Comparison of ENCODE assay signal across 1 worm cellular context in genomic region chrIV:9322489-9322888, ce11.
TF ChIP-seq lines count a peak whose summit lies in the region.

No protein-coding gene starts in this region.

TF ChIP-seq in whole organism, L4 larva, 104 proteins besides CTCF, POLR2A, EP300 and RAD21 (continued from another document):
- no peak for TF ChIP-seq daf-16 (GFP tag; optimal IDR thresholded peaks at IDR 0.05; lab: Kevin White, UChicago)
- TF ChIP-seq daf-16 (tag; optimal IDR thresholded peaks at IDR 0.05; lab: Kevin White, UChicago): no peak
- TF ChIP-seq unc-62 (GFP tag; optimal IDR thresholded peaks at IDR 0.05 in 1 of 2; lab: Kevin White, UChicago): no peak
- no peak for TF ChIP-seq unc-62 (tag; optimal IDR thresholded peaks at IDR 0.05; lab: Kevin White, UChicago)
- TF ChIP-seq ces-1 (GFP tag; optimal IDR thresholded peaks at IDR 0.05; lab: Kevin White, UChicago): no peak
TF ChIP-seq in whole organism, L4 larva: peak in this region for 11.
